Fruit fly (Drosophila melanogaster) whole organism, embryonic: ENCODE measurements around the gene ham.
A peak's percentile ranks its signal among the peaks of the same experiment; 100 is the strongest.

Experiments
- Blimp-1 ChIP-seq: fragments of 200-800 bp; sonication (Bioruptor generic); optimal IDR thresholded peaks from 3 replicates; lab custom pipeline; 2018; ENCODE audit warnings: missing biosample characterization, missing genetic modification characterization, mild to moderate bottlenecking, moderate library complexity, missing genetic modification reagents
- CG10431 ChIP-seq: fragments of 200-800 bp; sonication (Bioruptor generic); optimal IDR thresholded peaks from 3 replicates; lab custom pipeline; 2018; ENCODE audit warnings: missing biosample characterization, mild to moderate bottlenecking, missing genetic modification characterization
- CG10543 ChIP-seq: fragments of 200-800 bp; sonication (Bioruptor generic); optimal IDR thresholded peaks from 3 replicates; lab custom pipeline; 2017; ENCODE audit warnings: missing biosample characterization, mild to moderate bottlenecking, missing genetic modification characterization, moderate library complexity
- CG13296 ChIP-seq: fragments of 200-800 bp; sonication (Bioruptor generic); optimal IDR thresholded peaks from 3 replicates; lab custom pipeline; 2018; ENCODE audit warnings: missing biosample characterization, mild to moderate bottlenecking, missing genetic modification characterization
- CG15601 ChIP-seq: fragments of 200-800 bp; sonication (Bioruptor generic); optimal IDR thresholded peaks from 3 replicates; lab custom pipeline; 2019; ENCODE audit warnings: missing biosample characterization, mild to moderate bottlenecking, missing genetic modification characterization, moderate library complexity
- CG17359 ChIP-seq: fragments of 200-800 bp; sonication (Bioruptor generic); optimal IDR thresholded peaks from 3 replicates; lab custom pipeline; 2018; ENCODE audit warnings: missing biosample characterization, mild to moderate bottlenecking, missing genetic modification characterization, moderate library complexity
- CG1832 ChIP-seq: fragments of 200-800 bp; sonication (Bioruptor generic); optimal IDR thresholded peaks from 2 replicates; lab custom pipeline; 2017; ENCODE audit warnings: missing biosample characterization, mild to moderate bottlenecking, missing genetic modification characterization, inconsistent platforms
- CG18476 ChIP-seq: fragments of 200-800 bp; sonication (Bioruptor generic); optimal IDR thresholded peaks from 2 replicates; lab custom pipeline; 2016; ENCODE audit warnings: missing biosample characterization, mild to moderate bottlenecking, missing genetic modification characterization
- CG18599 ChIP-seq: fragments of 200-800 bp; sonication (Bioruptor generic); optimal IDR thresholded peaks from 3 replicates; lab custom pipeline; 2017; ENCODE audit warnings: missing biosample characterization, missing genetic modification characterization, mild to moderate bottlenecking, moderate library complexity, missing genetic modification reagents
- CG2199 ChIP-seq: fragments of 200-800 bp; sonication (Bioruptor generic); IDR thresholded peaks from 3 replicates; pipeline ENCODE4 v1.3.6; 2022; ENCODE audit warnings: missing biosample characterization, missing genetic modification characterization
- CG2678 ChIP-seq: fragments of 200-800 bp; sonication (Bioruptor generic); optimal IDR thresholded peaks from 3 replicates; lab custom pipeline; 2019; ENCODE audit warnings: missing biosample characterization, mild to moderate bottlenecking, missing genetic modification characterization, moderate library complexity
- CG2889 ChIP-seq: fragments of 200-800 bp; sonication (Bioruptor generic); IDR thresholded peaks from 3 replicates; pipeline ENCODE4 v1.3.6; 2022; ENCODE audit warnings: missing biosample characterization, missing genetic modification characterization
- CG3281 ChIP-seq: fragments of 200-800 bp; sonication (Bioruptor generic); optimal IDR thresholded peaks from 3 replicates; lab custom pipeline; 2017; ENCODE audit warnings: missing biosample characterization, mild to moderate bottlenecking, missing genetic modification characterization
- CG34376 ChIP-seq: fragments of 200-800 bp; sonication (Bioruptor generic); optimal IDR thresholded peaks from 2 replicates; lab custom pipeline; 2018; ENCODE audit warnings: missing biosample characterization, mild to moderate bottlenecking, missing genetic modification characterization
- CG4282 ChIP-seq: fragments of 200-800 bp; sonication (Bioruptor generic); optimal IDR thresholded peaks from 2 replicates; lab custom pipeline; 2016; ENCODE audit warnings: missing biosample characterization, missing genetic modification characterization
- CG5245 ChIP-seq: fragments of 200-800 bp; sonication (Bioruptor generic); optimal IDR thresholded peaks from 3 replicates; lab custom pipeline; 2016; ENCODE audit warnings: missing biosample characterization, missing genetic modification characterization
- CG7372 ChIP-seq: fragments of 200-800 bp; sonication (Bioruptor generic); IDR thresholded peaks from 2 replicates; pipeline ENCODE4 v1.3.6; 2022; ENCODE audit warnings: missing biosample characterization, missing genetic modification characterization
- CG7963 ChIP-seq: fragments of 200-800 bp; sonication (Bioruptor generic); IDR thresholded peaks from 3 replicates; pipeline ENCODE4 v1.3.6; 2022; ENCODE audit warnings: missing biosample characterization, missing genetic modification characterization; ENCODE audit not compliant: partially characterized antibody
- Deaf1 ChIP-seq: fragments of 200-800 bp; optimal IDR thresholded peaks from 3 replicates; lab custom pipeline; 2019; ENCODE audit warnings: missing biosample characterization, mild to moderate bottlenecking, missing genetic modification characterization, moderate library complexity
- Doc2 ChIP-seq: fragments of 200-800 bp; sonication (Bioruptor generic); IDR thresholded peaks from 2 replicates; pipeline ENCODE4 v1.3.6; 2022; ENCODE audit warnings: missing biosample characterization, missing genetic modification characterization
- Fer3 ChIP-seq: fragments of 200-800 bp; sonication (Bioruptor generic); optimal IDR thresholded peaks from 2 replicates; lab custom pipeline; 2018; ENCODE audit warnings: missing biosample characterization, mild to moderate bottlenecking, missing genetic modification characterization, moderate library complexity
- Hr51 ChIP-seq, 2 experiments: fragments of 200-800 bp; sonication (Bioruptor generic); optimal IDR thresholded peaks; 2 replicates in 1 of 2; 3 replicates in 1 of 2; lab custom pipeline; 2016 to 2018; ENCODE audit warnings: missing biosample characterization in 2 of 2, missing genetic modification characterization in 2 of 2, mild to moderate bottlenecking in 1 of 2, moderate library complexity in 1 of 2
- Med ChIP-seq: fragments of 200-800 bp; sonication (Bioruptor generic); peaks from one replicate; lab custom pipeline; 2016; ENCODE audit warnings: missing biosample characterization, missing genetic modification characterization, mild to moderate bottlenecking, inconsistent platforms, moderate library complexity
- Oli ChIP-seq: fragments of 200-800 bp; sonication (Bioruptor generic); optimal IDR thresholded peaks from 2 replicates; lab custom pipeline; 2018; ENCODE audit warnings: missing biosample characterization, mild to moderate bottlenecking, missing genetic modification characterization, moderate library complexity
- Six4 ChIP-seq: fragments of 200-800 bp; sonication (Bioruptor generic); optimal IDR thresholded peaks from 2 replicates; lab custom pipeline; 2016; ENCODE audit warnings: missing biosample characterization, missing genetic modification characterization
- Sox100B ChIP-seq: fragments of 200-800 bp; sonication (Bioruptor generic); optimal IDR thresholded peaks from 3 replicates; lab custom pipeline; 2018; ENCODE audit warnings: missing biosample characterization, mild to moderate bottlenecking, missing genetic modification characterization
- Trl ChIP-seq, 3 experiments: fragments of >200 bp in 2 of 3; fragments of 200-800 bp in 1 of 3; sonication (Bioruptor generic) in 1 of 3; optimal IDR thresholded peaks; 2 replicates in 1 of 3; 3 replicates in 2 of 3; lab custom pipeline; 2016 to 2017; ENCODE audit warnings: missing biosample characterization in 1 of 3, missing genetic modification characterization in 1 of 3
- cwo ChIP-seq: fragments of 200-800 bp; sonication (Bioruptor generic); optimal IDR thresholded peaks from 3 replicates; lab custom pipeline; 2017; ENCODE audit warnings: missing biosample characterization, missing genetic modification characterization, mild to moderate bottlenecking, moderate library complexity, missing genetic modification reagents
- exex ChIP-seq: fragments of 200-800 bp; sonication (Bioruptor generic); optimal IDR thresholded peaks from 4 replicates; lab custom pipeline; 2018; ENCODE audit warnings: missing biosample characterization, mild to moderate bottlenecking, missing genetic modification characterization, moderate library complexity
- kah ChIP-seq: fragments of 200-800 bp; sonication (Bioruptor generic); optimal IDR thresholded peaks from 2 replicates; lab custom pipeline; 2018; ENCODE audit warnings: missing biosample characterization, mild to moderate bottlenecking, missing genetic modification characterization
- mirr ChIP-seq: fragments of 200-800 bp; sonication (Bioruptor generic); optimal IDR thresholded peaks from 3 replicates; lab custom pipeline; 2018; ENCODE audit warnings: missing biosample characterization, mild to moderate bottlenecking, missing genetic modification characterization
- pfk ChIP-seq: fragments of 200-800 bp; sonication (Bioruptor generic); optimal IDR thresholded peaks from 2 replicates; lab custom pipeline; 2018; ENCODE audit warnings: missing biosample characterization, mild to moderate bottlenecking, missing genetic modification characterization, moderate library complexity
- sd ChIP-seq: fragments of 200-800 bp; sonication (Bioruptor generic); optimal IDR thresholded peaks from 3 replicates; lab custom pipeline; 2018; ENCODE audit warnings: missing biosample characterization, mild to moderate bottlenecking, missing genetic modification characterization, moderate library complexity
- sens ChIP-seq: fragments of 200-800 bp; sonication (Bioruptor generic); peaks from one replicate; lab custom pipeline; 2016; ENCODE audit warnings: missing biosample characterization, missing genetic modification characterization
- sqz ChIP-seq: fragments of 200-800 bp; sonication (Bioruptor generic); optimal IDR thresholded peaks from 3 replicates; lab custom pipeline; 2018; ENCODE audit warnings: missing biosample characterization, mild to moderate bottlenecking, missing genetic modification characterization
- sug ChIP-seq: fragments of 200-800 bp; optimal IDR thresholded peaks from 2 replicates; lab custom pipeline; 2019; ENCODE audit warnings: missing biosample characterization, mild to moderate bottlenecking, missing genetic modification characterization, moderate library complexity
- usp ChIP-seq: fragments of >200 bp; optimal IDR thresholded peaks from 2 replicates; lab custom pipeline; 2017; ENCODE audit warnings: missing biosample characterization, missing genetic modification characterization
- wor ChIP-seq: fragments of 200-800 bp; sonication (Bioruptor generic); IDR thresholded peaks from 2 replicates; pipeline ENCODE4 v1.3.6; 2022; ENCODE audit warnings: missing biosample characterization, missing genetic modification characterization
- zf30C ChIP-seq: fragments of 200-800 bp; sonication (Bioruptor generic); optimal IDR thresholded peaks from 3 replicates; lab custom pipeline; 2018; ENCODE audit warnings: missing biosample characterization, mild to moderate bottlenecking, missing genetic modification characterization

The ham gene

DNA sequence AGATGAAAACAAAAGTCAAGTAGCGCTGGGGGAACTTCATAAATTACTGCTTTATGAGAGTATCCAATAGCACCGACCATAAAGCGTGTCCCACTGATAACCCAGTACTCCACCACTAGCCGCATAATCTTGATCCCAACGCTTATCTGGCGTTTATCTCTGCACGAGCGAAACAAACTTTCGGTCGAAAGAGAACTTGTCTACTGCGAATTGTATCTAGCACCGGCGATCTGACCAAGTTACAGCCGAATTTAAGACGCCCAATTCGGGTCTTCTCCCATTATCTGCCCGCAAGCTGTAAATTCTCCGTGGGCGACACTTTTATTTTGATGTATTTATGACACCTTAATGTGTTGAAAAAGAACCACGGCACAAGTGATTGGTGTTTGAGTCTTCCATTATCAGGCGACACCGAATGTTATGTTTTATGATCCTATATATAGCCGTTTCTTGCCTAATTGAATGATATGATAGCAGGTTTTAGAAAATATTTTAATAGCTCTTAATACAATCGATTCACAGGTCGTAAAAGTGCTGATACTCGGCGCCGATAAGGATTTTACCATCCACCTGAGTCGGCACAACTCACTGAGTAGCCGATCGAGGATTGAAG lies 2.8 kb downstream of the ham start (continued):
- no peak for TF ChIP-seq CG18476 (GFP tag; lab: Kevin White, UChicago)
- TF ChIP-seq CG10543 (GFP tag; lab: Kevin White, UChicago): peak; percentile 29
- TF ChIP-seq CG2678: peak; percentile 58
- peak; percentile 5 for TF ChIP-seq mirr (GFP tag; lab: Kevin White, UChicago)
- peak; percentile 13 for TF ChIP-seq CG3281 (GFP tag; lab: Kevin White, UChicago)
- TF ChIP-seq CG1832: no peak
- TF ChIP-seq CG34376: peak; percentile 83
- TF ChIP-seq CG13296 (GFP tag; lab: Kevin White, UChicago): peak; percentile 5
- no peak for TF ChIP-seq kah (GFP tag; lab: Kevin White, UChicago)
- peak in 1 of 2 experiments; percentile 13 for TF ChIP-seq Hr51 (GFP tag; optimal IDR thresholded peaks at IDR 0.05; lab: Kevin White, UChicago)
- TF ChIP-seq Deaf1 (tag; lab: Kevin White, UChicago): peak; percentile 13
- peak; percentile 58 for TF ChIP-seq CG10431 (GFP tag; lab: Kevin White, UChicago)
- TF ChIP-seq cwo: peak; percentile 67
- TF ChIP-seq, all 482 proteins: peak for 27

- no peak for TF ChIP-seq CG5245 (GFP tag; lab: Kevin White, UChicago)
- no peak for TF ChIP-seq Sox100B (GFP tag; lab: Kevin White, UChicago)
- peak; percentile 22 for TF ChIP-seq CG15601
- TF ChIP-seq sqz (GFP tag; lab: Kevin White, UChicago): peak; percentile 20
- TF ChIP-seq sens: peak; percentile 76
- TF ChIP-seq CG2889 (GFP tag; lab: Robert Waterston, UW): no peak
- no peak for TF ChIP-seq CG7963 (GFP tag; lab: Robert Waterston, UW)
- TF ChIP-seq exex (tag; lab: Kevin White, UChicago): peak; percentile 16
- TF ChIP-seq CG4282 (GFP tag; lab: Kevin White, UChicago): no peak
- peak; percentile 38 for TF ChIP-seq cwo
- peak; percentile 44 for TF ChIP-seq sug
- no peak for TF ChIP-seq zf30C (GFP tag; lab: Kevin White, UChicago)
- TF ChIP-seq CG7372 (GFP tag; lab: Robert Waterston, UW): peak; percentile 22; the same call in 1 of the 2 replicates
- peak; percentile 43 for TF ChIP-seq Blimp-1
- TF ChIP-seq Deaf1 (tag; lab: Kevin White, UChicago): peak; percentile 22
- TF ChIP-seq CG2199: 0 out of 3 replicates have a peak, but pooled peaks have one; percentile 31
- TF ChIP-seq Fer3 (tag; lab: Kevin White, UChicago): no peak
- no peak for TF ChIP-seq pfk (GFP tag; lab: Kevin White, UChicago)
- TF ChIP-seq Med: peak; percentile 61
- peak; percentile 15 for TF ChIP-seq sd (tag; lab: Kevin White, UChicago)
- TF ChIP-seq CG17359 (tag; lab: Kevin White, UChicago): peak; percentile 21
Measured at dm6 chr2L:18788953-18789352, 3.8 kb downstream of the ham start.

DNA sequence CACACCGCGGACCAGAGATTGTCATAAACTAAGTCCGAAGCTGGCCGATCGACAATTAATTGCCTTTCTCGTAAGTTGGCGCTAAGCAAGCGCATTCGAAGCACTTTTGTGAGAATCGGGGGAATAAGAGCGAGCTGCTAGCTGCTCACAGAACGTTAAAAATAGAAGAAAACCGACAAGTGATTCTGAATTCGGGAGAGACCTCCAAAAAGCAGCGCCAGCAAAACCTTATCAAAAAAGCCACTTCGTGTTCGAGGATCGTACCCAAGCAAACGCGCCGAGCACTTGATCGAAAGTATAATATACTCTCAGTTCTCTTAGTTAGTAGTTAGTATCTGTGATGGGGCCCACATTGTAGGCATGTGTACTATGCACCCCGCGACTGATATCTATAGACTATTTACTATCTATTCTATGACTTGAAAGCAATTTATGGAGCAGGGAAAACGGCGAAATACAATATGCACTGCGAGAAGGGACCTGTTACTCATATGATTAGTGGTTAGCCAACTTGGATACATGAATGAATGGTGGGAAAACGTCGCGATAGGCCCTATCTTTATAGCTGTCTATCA lies 5.2 kb downstream of the ham start:
- no peak for TF ChIP-seq Six4 (GFP tag; lab: Kevin White, UChicago)
- TF ChIP-seq Deaf1 (tag; lab: Kevin White, UChicago): peak; percentile 80
- TF ChIP-seq Oli (tag; lab: Kevin White, UChicago): no peak
- TF ChIP-seq Med: peak; percentile 38
- TF ChIP-seq CG2199: 0 out of 3 replicates have a peak, but pooled peaks have one; percentile 57
- no peak for TF ChIP-seq Doc2 (GFP tag; lab: Robert Waterston, UW)
- peak; percentile 70 for TF ChIP-seq exex (tag; lab: Kevin White, UChicago)
- TF ChIP-seq wor (GFP tag; lab: Robert Waterston, UW): no peak
- TF ChIP-seq mirr (GFP tag; lab: Kevin White, UChicago): peak; percentile 72
- peak; percentile 66 for TF ChIP-seq CG34376
- TF ChIP-seq sug: peak; percentile 69
- no peak for TF ChIP-seq usp (GFP tag; lab: Kevin White, UChicago)
- peak; percentile 12 for TF ChIP-seq CG18599
- TF ChIP-seq Trl (optimal IDR thresholded peaks at IDR 0.05; lab: Kevin White, UChicago): peak in 1 of 2 experiments; percentile 2
- no peak for TF ChIP-seq Trl (GFP tag; optimal IDR thresholded peaks at IDR 0.05; lab: Kevin White, UChicago)
